Worm (Caenorhabditis elegans) whole organism, L1 larva: ENCODE measurements around the gene C12D5.9.

ENCODE experiments used
- isw-1 ChIP-seq: fragments of 200-800 bp; sonication (Bioruptor generic); IDR thresholded peaks from 2 replicates; pipeline ENCODE4 v1.3.6; 2022; ENCODE audit warnings: missing genetic modification characterization, missing compliant biosample characterization
- nhr-12 ChIP-seq: sonication (generic microtip); optimal IDR thresholded peaks from 2 replicates; lab custom pipeline; 2017; ENCODE audit warnings: missing biosample characterization, missing genetic modification characterization
- snpc-4 ChIP-seq: fragments of 150-350 bp; optimal IDR thresholded peaks from 2 replicates; lab custom pipeline; 2014; ENCODE audit warnings: missing biosample characterization, missing genetic modification characterization

ce11 chrV:7681388-7681787, 8.4 kb downstream of the C12D5.9 start, which contains the start of gene cyp-33A1:
- TF ChIP-seq nhr-12 (tag; lab: Kevin White, UChicago), result no peak
- no peak for TF ChIP-seq snpc-4 (tag; lab: Kevin White, UChicago)
- TF ChIP-seq isw-1 (GFP tag; lab: Robert Waterston, UW), result no peak
